Worm (Caenorhabditis elegans) whole organism, late embryonic: ENCODE results near the gene T24H10.5.

Experiments used
- ceh-31 ChIP-seq: sonication (generic microtip); optimal IDR thresholded peaks from 2 replicates; lab custom pipeline; 2016; ENCODE audit warnings: missing genetic modification characterization, missing compliant biosample characterization
- fkh-10 ChIP-seq: fragments of 150-350 bp; optimal IDR thresholded peaks from 2 replicates; lab custom pipeline; 2014; ENCODE audit warnings: missing biosample characterization, missing genetic modification reagents, missing genetic modification characterization
- fkh-6 ChIP-seq: sonication (generic microtip); optimal IDR thresholded peaks from 2 replicates; lab custom pipeline; 2016; ENCODE audit warnings: missing genetic modification characterization, missing compliant biosample characterization
- lin-11 ChIP-seq: fragments of 200-800 bp; sonication (Bioruptor generic); optimal IDR thresholded peaks from 2 replicates; lab custom pipeline; 2018; ENCODE audit warnings: mild to moderate bottlenecking, missing genetic modification characterization, missing compliant biosample characterization
- tbx-2 ChIP-seq: sonication (generic microtip); optimal IDR thresholded peaks from 2 replicates; lab custom pipeline; 2016; ENCODE audit warnings: missing genetic modification characterization, missing compliant biosample characterization

DNA sequence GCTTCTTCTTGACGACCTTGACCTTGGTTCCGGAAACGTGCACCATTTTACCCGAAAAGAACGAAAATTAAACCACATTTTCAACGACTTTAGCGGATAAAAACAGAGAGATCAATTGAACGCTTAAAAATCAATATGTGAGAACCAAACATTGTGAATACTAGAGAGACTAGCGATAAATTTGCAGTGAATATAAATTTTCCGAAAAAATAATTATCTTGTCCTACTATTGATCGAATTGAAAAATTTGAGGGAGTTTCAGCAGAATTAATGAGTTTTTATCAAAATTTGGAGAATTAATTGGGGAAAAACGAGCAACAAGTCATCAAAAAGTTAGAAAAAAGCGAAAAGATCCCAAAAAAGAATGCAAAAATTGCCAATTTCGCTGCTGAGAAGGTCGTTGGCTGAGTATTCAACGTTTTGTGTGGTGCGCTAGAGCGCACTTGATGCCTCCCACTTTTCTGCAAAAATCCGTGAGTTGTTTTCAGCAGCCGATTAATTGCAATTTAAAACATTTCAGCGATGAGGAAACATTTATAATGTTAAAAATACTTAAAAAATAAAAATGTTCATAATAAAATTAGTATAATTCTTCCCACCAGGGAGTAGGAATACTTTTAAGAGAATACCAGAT is 43.7 kb upstream of the T24H10.5 start, which contains the start of gene rpl-32:
- no peak for TF ChIP-seq fkh-10
- no peak for TF ChIP-seq lin-11
- peak; percentile 38 for TF ChIP-seq ceh-31
- no peak for TF ChIP-seq fkh-6 (tag; lab: Kevin White, UChicago)
- TF ChIP-seq tbx-2 (tag; lab: Kevin White, UChicago), result no peak
